Fruit fly (Drosophila melanogaster) whole organism, embryonic: ENCODE data around the gene Nf-YA.

Source experiments
- Atf-2 ChIP-seq: fragments of 200-800 bp; sonication (Bioruptor generic); optimal IDR thresholded peaks from 2 replicates; lab custom pipeline; 2016; ENCODE audit warnings: missing biosample characterization, missing genetic modification characterization
- Bdp1 ChIP-seq: fragments of 200-800 bp; sonication (Bioruptor generic); optimal IDR thresholded peaks from 3 replicates; lab custom pipeline; 2016; ENCODE audit warnings: missing biosample characterization, missing genetic modification characterization
- CG10147 ChIP-seq: fragments of 200-800 bp; sonication (Bioruptor generic); optimal IDR thresholded peaks from 2 replicates; lab custom pipeline; 2019; ENCODE audit warnings: missing biosample characterization, mild to moderate bottlenecking, missing genetic modification characterization, moderate library complexity
- CG11560 ChIP-seq: fragments of 200-800 bp; sonication (Bioruptor generic); IDR thresholded peaks from 3 replicates; pipeline ENCODE4 v1.3.6; 2022; ENCODE audit warnings: missing biosample characterization, missing genetic modification characterization
- CG12155 ChIP-seq: fragments of 200-800 bp; sonication (Bioruptor generic); optimal IDR thresholded peaks from 3 replicates; lab custom pipeline; 2016; ENCODE audit warnings: missing biosample characterization, missing genetic modification characterization
- CG1233 ChIP-seq: fragments of 200-800 bp; sonication (Bioruptor generic); optimal IDR thresholded peaks from 4 replicates; lab custom pipeline; 2018; ENCODE audit warnings: missing biosample characterization, mild to moderate bottlenecking, missing genetic modification characterization
- CG14710 ChIP-seq: fragments of 200-800 bp; sonication (Bioruptor generic); optimal IDR thresholded peaks from 3 replicates; lab custom pipeline; 2019; ENCODE audit warnings: missing biosample characterization, mild to moderate bottlenecking, missing genetic modification characterization, moderate library complexity
- CG1602 ChIP-seq: fragments of 200-800 bp; sonication (Bioruptor generic); optimal IDR thresholded peaks from 3 replicates; lab custom pipeline; 2016; ENCODE audit warnings: missing biosample characterization, missing genetic modification characterization
- CG1647 ChIP-seq: fragments of 200-800 bp; sonication (Bioruptor generic); optimal IDR thresholded peaks from 3 replicates; lab custom pipeline; 2016; ENCODE audit warnings: missing biosample characterization, missing genetic modification characterization
- CG17359 ChIP-seq: fragments of 200-800 bp; sonication (Bioruptor generic); optimal IDR thresholded peaks from 3 replicates; lab custom pipeline; 2018; ENCODE audit warnings: missing biosample characterization, mild to moderate bottlenecking, missing genetic modification characterization, moderate library complexity
- CG17612 ChIP-seq: fragments of 200-800 bp; sonication (Bioruptor generic); IDR thresholded peaks from 2 replicates; pipeline ENCODE4 v1.3.6; 2022; ENCODE audit warnings: missing biosample characterization, missing genetic modification characterization
- CG18619 ChIP-seq: fragments of 200-800 bp; sonication (Bioruptor generic); optimal IDR thresholded peaks from 3 replicates; lab custom pipeline; 2017; ENCODE audit warnings: missing biosample characterization, mild to moderate bottlenecking, missing genetic modification characterization
- CG2202 ChIP-seq: fragments of 200-800 bp; sonication (Bioruptor generic); optimal IDR thresholded peaks from 2 replicates; lab custom pipeline; 2018; ENCODE audit warnings: missing biosample characterization, mild to moderate bottlenecking, missing genetic modification characterization
- CG31388 ChIP-seq: fragments of 200-800 bp; sonication (Bioruptor generic); optimal IDR thresholded peaks from 2 replicates; lab custom pipeline; 2016; ENCODE audit warnings: missing biosample characterization, missing genetic modification characterization
- CG3163 ChIP-seq: fragments of 200-800 bp; sonication (Bioruptor generic); optimal IDR thresholded peaks from 3 replicates; lab custom pipeline; 2016; ENCODE audit warnings: missing biosample characterization, missing genetic modification characterization
- CG32532 ChIP-seq: fragments of 200-800 bp; sonication (Bioruptor generic); IDR thresholded peaks from 2 replicates; pipeline ENCODE4 v1.3.6; 2022; ENCODE audit warnings: missing biosample characterization, missing genetic modification characterization
- CG6813 ChIP-seq: fragments of 200-800 bp; sonication (Bioruptor generic); optimal IDR thresholded peaks from 2 replicates; lab custom pipeline; 2017; ENCODE audit warnings: missing biosample characterization, missing genetic modification characterization, mild to moderate bottlenecking, moderate library complexity, missing genetic modification reagents
- CG6854 ChIP-seq: fragments of 200-800 bp; sonication (Bioruptor generic); optimal IDR thresholded peaks from 3 replicates; lab custom pipeline; 2017; ENCODE audit warnings: missing biosample characterization, mild to moderate bottlenecking, missing genetic modification characterization
- D ChIP-seq, 2 experiments: fragments of 200-800 bp in 1 of 2; fragments of >200 bp in 1 of 2; sonication (Bioruptor generic) in 1 of 2; optimal IDR thresholded peaks; 2 replicates in 1 of 2; 3 replicates in 1 of 2; lab custom pipeline; 2017; ENCODE audit warnings: mild to moderate bottlenecking in 1 of 2, missing biosample characterization in 1 of 2, missing genetic modification characterization in 1 of 2, missing genetic modification reagents in 1 of 2
- Eip74EF ChIP-seq, 2 experiments: fragments of 200-800 bp in 1 of 2; fragments of >200 bp in 1 of 2; sonication (Bioruptor generic) in 1 of 2; optimal IDR thresholded peaks; 2 replicates each; lab custom pipeline; 2017 to 2019; ENCODE audit warnings: missing biosample characterization in 2 of 2, missing genetic modification characterization in 2 of 2, mild to moderate bottlenecking in 1 of 2, moderate library complexity in 1 of 2
- Ets65A ChIP-seq: fragments of 200-800 bp; sonication (Bioruptor generic); peaks from one replicate; lab custom pipeline; 2016; ENCODE audit warnings: missing biosample characterization, missing genetic modification characterization
- Hmx ChIP-seq: fragments of 200-800 bp; sonication (Bioruptor generic); optimal IDR thresholded peaks from 2 replicates; lab custom pipeline; 2016; ENCODE audit warnings: missing biosample characterization, missing genetic modification characterization
- Mrtf ChIP-seq: fragments of 200-800 bp; sonication (Bioruptor generic); IDR thresholded peaks from 3 replicates; pipeline ENCODE4 v1.3.6; 2022; ENCODE audit warnings: missing biosample characterization, missing genetic modification characterization
- Ssrp ChIP-seq: fragments of 200-800 bp; sonication (Bioruptor generic); optimal IDR thresholded peaks from 2 replicates; lab custom pipeline; 2018; ENCODE audit warnings: missing biosample characterization, mild to moderate bottlenecking, missing genetic modification characterization, moderate library complexity
- Taf1 ChIP-seq: fragments of 200-800 bp; sonication (Bioruptor generic); IDR thresholded peaks from 2 replicates; pipeline ENCODE4 v1.3.6; 2022; ENCODE audit warnings: missing biosample characterization, missing genetic modification characterization
- Trl ChIP-seq, 3 experiments: fragments of >200 bp in 2 of 3; fragments of 200-800 bp in 1 of 3; sonication (Bioruptor generic) in 1 of 3; optimal IDR thresholded peaks; 2 replicates in 1 of 3; 3 replicates in 2 of 3; lab custom pipeline; 2016 to 2017; ENCODE audit warnings: missing biosample characterization in 1 of 3, missing genetic modification characterization in 1 of 3
- amos ChIP-seq: fragments of 200-800 bp; sonication (Bioruptor generic); IDR thresholded peaks from 2 replicates; pipeline ENCODE4 v1.3.6; 2022; ENCODE audit warnings: missing biosample characterization, missing genetic modification characterization; ENCODE audit not compliant: partially characterized antibody
- br ChIP-seq: fragments of >200 bp; optimal IDR thresholded peaks from 2 replicates; lab custom pipeline; 2017
- chif ChIP-seq, 2 experiments: fragments of 200-800 bp; sonication (Bioruptor generic); optimal IDR thresholded peaks; 3 replicates each; lab custom pipeline; 2016; ENCODE audit warnings: missing biosample characterization in 2 of 2, missing genetic modification characterization in 2 of 2
- chinmo ChIP-seq: fragments of 200-800 bp; sonication (Bioruptor generic); IDR thresholded peaks from 4 replicates; pipeline ENCODE4 v1.3.6; 2022; ENCODE audit warnings: missing biosample characterization, missing genetic modification characterization; ENCODE audit not compliant: partially characterized antibody
- chm ChIP-seq: fragments of 200-800 bp; sonication (Bioruptor generic); IDR thresholded peaks from 2 replicates; pipeline ENCODE4 v1.3.6; 2022; ENCODE audit warnings: missing biosample characterization, missing genetic modification characterization
- crp ChIP-seq, 2 experiments: fragments of 200-800 bp; sonication (Bioruptor generic); optimal IDR thresholded peaks; 2 replicates in 1 of 2; 3 replicates in 1 of 2; lab custom pipeline; 2017; ENCODE audit warnings: missing biosample characterization in 2 of 2, missing genetic modification characterization in 2 of 2, mild to moderate bottlenecking in 1 of 2, moderate library complexity in 1 of 2
- disco-r ChIP-seq: fragments of 200-800 bp; sonication (Bioruptor generic); optimal IDR thresholded peaks from 2 replicates; lab custom pipeline; 2016; ENCODE audit warnings: missing biosample characterization, missing genetic modification characterization
- dm ChIP-seq: fragments of 200-800 bp; sonication (Bioruptor generic); optimal IDR thresholded peaks from 3 replicates; lab custom pipeline; 2016; ENCODE audit warnings: missing biosample characterization, missing genetic modification characterization
- exex ChIP-seq: fragments of 200-800 bp; sonication (Bioruptor generic); optimal IDR thresholded peaks from 4 replicates; lab custom pipeline; 2018; ENCODE audit warnings: missing biosample characterization, mild to moderate bottlenecking, missing genetic modification characterization, moderate library complexity
- fd3F ChIP-seq: fragments of 200-800 bp; sonication (Bioruptor generic); optimal IDR thresholded peaks from 2 replicates; lab custom pipeline; 2018; ENCODE audit warnings: missing biosample characterization, mild to moderate bottlenecking, missing genetic modification characterization, moderate library complexity
- knrl ChIP-seq: fragments of 200-800 bp; sonication (Bioruptor generic); IDR thresholded peaks from 3 replicates; pipeline ENCODE4 v1.3.6; 2022; ENCODE audit warnings: missing biosample characterization, missing genetic modification characterization; ENCODE audit not compliant: partially characterized antibody
- mld ChIP-seq: fragments of 200-800 bp; sonication (Bioruptor generic); IDR thresholded peaks from 3 replicates; pipeline ENCODE4 v1.3.6; 2022; ENCODE audit warnings: missing biosample characterization, missing genetic modification characterization; ENCODE audit not compliant: partially characterized antibody
- nau ChIP-seq: fragments of 200-800 bp; sonication (Bioruptor generic); optimal IDR thresholded peaks from 3 replicates; lab custom pipeline; 2017; ENCODE audit warnings: missing biosample characterization, mild to moderate bottlenecking, missing genetic modification characterization, missing genetic modification reagents
- run ChIP-seq: fragments of 200-800 bp; sonication (Bioruptor generic); optimal IDR thresholded peaks from 3 replicates; lab custom pipeline; 2018; ENCODE audit warnings: missing biosample characterization, mild to moderate bottlenecking, missing genetic modification characterization
- salm ChIP-seq: fragments of 200-800 bp; sonication (Bioruptor generic); optimal IDR thresholded peaks from 2 replicates; lab custom pipeline; 2018; ENCODE audit warnings: missing biosample characterization, mild to moderate bottlenecking, missing genetic modification characterization
- sima ChIP-seq: fragments of 200-800 bp; sonication (Bioruptor generic); optimal IDR thresholded peaks from 2 replicates; lab custom pipeline; 2016; ENCODE audit warnings: missing biosample characterization, missing genetic modification characterization
- sr ChIP-seq: fragments of 200-800 bp; sonication (Bioruptor generic); IDR thresholded peaks from 3 replicates; pipeline ENCODE4 v1.3.6; 2022; ENCODE audit warnings: missing biosample characterization, missing genetic modification characterization
- unpg ChIP-seq: fragments of 200-800 bp; sonication (Bioruptor generic); optimal IDR thresholded peaks from 3 replicates; lab custom pipeline; 2018; ENCODE audit warnings: missing biosample characterization, mild to moderate bottlenecking, missing genetic modification characterization, moderate library complexity
- vfl ChIP-seq: fragments of 200-800 bp; sonication (Bioruptor generic); optimal IDR thresholded peaks from 2 replicates; lab custom pipeline; 2016; ENCODE audit warnings: missing biosample characterization, missing genetic modification characterization
- wek ChIP-seq: fragments of 200-800 bp; sonication (Bioruptor generic); optimal IDR thresholded peaks from 3 replicates; lab custom pipeline; 2018; ENCODE audit warnings: missing biosample characterization, mild to moderate bottlenecking, missing genetic modification characterization, moderate library complexity
- zen2 ChIP-seq: fragments of 200-800 bp; sonication (Bioruptor generic); IDR thresholded peaks from 3 replicates; pipeline ENCODE4 v1.3.6; 2022; ENCODE audit warnings: missing biosample characterization, missing genetic modification characterization; ENCODE audit not compliant: partially characterized antibody

The Nf-YA gene

DNA sequence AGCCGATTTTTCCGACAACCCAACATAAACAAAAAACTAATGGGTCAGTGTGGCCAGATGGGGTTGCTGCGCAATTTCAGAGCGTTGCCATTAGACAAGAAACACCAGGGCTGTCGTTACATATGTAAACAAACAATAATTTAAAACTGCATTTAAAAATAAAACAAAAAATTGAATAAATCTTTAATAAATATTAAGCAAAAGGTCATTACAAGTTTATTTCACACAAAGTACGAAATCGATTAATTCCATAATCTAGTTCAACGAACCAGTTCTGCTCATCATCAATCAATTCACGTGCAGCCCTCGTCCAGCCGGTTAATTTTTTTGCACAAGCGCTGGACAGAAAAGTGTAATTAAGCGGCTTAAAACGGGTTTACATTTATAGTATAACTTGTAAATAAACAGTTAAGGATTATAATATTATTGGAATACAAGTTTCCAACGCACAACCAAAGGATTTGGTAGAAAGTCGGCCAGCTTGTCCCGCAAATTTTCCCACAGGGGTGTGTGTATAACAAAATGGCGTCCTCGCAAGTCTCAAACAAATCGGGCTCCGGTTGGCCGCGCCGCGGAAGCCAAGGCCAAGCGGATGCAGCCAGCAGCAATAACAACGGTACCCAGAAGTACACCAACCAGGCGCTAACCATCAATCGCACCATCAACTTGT lies 31.2 kb downstream of the Nf-YA start, which contains the start of the genes CG4022 and Cpsf5 (continued):
- TF ChIP-seq chinmo (GFP tag; lab: Robert Waterston, UW) = 0 out of 4 replicates have a peak, but pooled peaks have one; percentile 26
- no peak for TF ChIP-seq CG6854 (GFP tag; lab: Kevin White, UChicago)
- peak; percentile 74 for TF ChIP-seq CG17359 (tag; lab: Kevin White, UChicago)
- TF ChIP-seq dm = peak; percentile 30
- TF ChIP-seq sima (GFP tag; lab: Kevin White, UChicago) = no peak
- no peak for TF ChIP-seq CG6813 (GFP tag; lab: Kevin White, UChicago)
- TF ChIP-seq Trl (optimal IDR thresholded peaks at IDR 0.05; lab: Kevin White, UChicago) = no peak
- TF ChIP-seq Trl (GFP tag; optimal IDR thresholded peaks at IDR 0.05; lab: Kevin White, UChicago) = peak; percentile 57
- TF ChIP-seq Eip74EF (GFP tag; optimal IDR thresholded peaks at IDR 0.05; lab: Kevin White, UChicago) = peak in 1 of 2 experiments; percentile 36
- TF ChIP-seq chm (GFP tag; lab: Robert Waterston, UW) = peak; percentile 50; the same call in 1 of the 2 replicates
- peak; percentile 42 for TF ChIP-seq CG1233 (GFP tag; lab: Kevin White, UChicago)
- TF ChIP-seq CG17612 (GFP tag; lab: Robert Waterston, UW) = no peak
- peak; percentile 90 for TF ChIP-seq CG14710 (tag; lab: Kevin White, UChicago)
- TF ChIP-seq CG2202 = peak; percentile 69
- TF ChIP-seq Hmx (GFP tag; lab: Kevin White, UChicago) = peak; percentile 44
- peak; percentile 71 for TF ChIP-seq CG10147 (GFP tag; lab: Kevin White, UChicago)
- TF ChIP-seq salm (tag; lab: Kevin White, UChicago) = peak; percentile 43
- TF ChIP-seq Bdp1 (GFP tag; lab: Kevin White, UChicago) = peak; percentile 67
- no peak; the same call in 2 of the 3 replicates for TF ChIP-seq zen2 (GFP tag; lab: Robert Waterston, UW)
- peak in 1 of 2 experiments; percentile 53 for TF ChIP-seq crp (GFP tag; optimal IDR thresholded peaks at IDR 0.05; lab: Kevin White, UChicago)
- peak; percentile 61 for TF ChIP-seq knrl
- TF ChIP-seq CG11560 (tag; lab: Robert Waterston, UW) = 0 out of 3 replicates have a peak, but pooled peaks have one; percentile 20
- no peak for TF ChIP-seq disco-r (GFP tag; lab: Kevin White, UChicago)
- peak; percentile 36 for TF ChIP-seq nau
- no peak for TF ChIP-seq mld (GFP tag; lab: Robert Waterston, UW)
- peak; percentile 77 for TF ChIP-seq exex (tag; lab: Kevin White, UChicago)
- peak; percentile 90 for TF ChIP-seq Ets65A (GFP tag; lab: Kevin White, UChicago)
- peak; percentile 91 for TF ChIP-seq CG32532
- TF ChIP-seq D (optimal IDR thresholded peaks at IDR 0.05; lab: Kevin White, UChicago) = no peak
- peak; percentile 75 for TF ChIP-seq D (GFP tag; optimal IDR thresholded peaks at IDR 0.05; lab: Kevin White, UChicago)
- peak; percentile 68 for TF ChIP-seq Taf1 (GFP tag; lab: Robert Waterston, UW)
- TF ChIP-seq amos = peak; percentile 48; the same call in 1 of the 2 replicates
- TF ChIP-seq CG1647 (GFP tag; lab: Kevin White, UChicago) = peak; percentile 53
- TF ChIP-seq CG3163 (GFP tag; lab: Kevin White, UChicago) = peak; percentile 18
- TF ChIP-seq CG12155 (GFP tag; lab: Kevin White, UChicago) = peak; percentile 82
- TF ChIP-seq sr = 0 out of 3 replicates have a peak, but pooled peaks have one; percentile 17
- no peak for TF ChIP-seq br
- TF ChIP-seq CG31388 (GFP tag; lab: Kevin White, UChicago) = peak; percentile 46
- peak; percentile 87 for TF ChIP-seq fd3F
- TF ChIP-seq Mrtf (GFP tag; lab: Robert Waterston, UW) = peak; percentile 40; the same call in 1 of the 3 replicates
- TF ChIP-seq run = peak; percentile 54
- TF ChIP-seq wek (GFP tag; lab: Kevin White, UChicago) = no peak
- TF ChIP-seq unpg (GFP tag; lab: Kevin White, UChicago) = peak; percentile 87
- peak; percentile 63 to 70 for TF ChIP-seq chif (GFP tag; optimal IDR thresholded peaks at IDR 0.05; lab: Kevin White, UChicago)
- peak; percentile 84 for TF ChIP-seq Ssrp (tag; lab: Kevin White, UChicago)
- peak; percentile 73 for TF ChIP-seq CG1602 (GFP tag; lab: Kevin White, UChicago)
- peak; percentile 54 for TF ChIP-seq vfl
- TF ChIP-seq CG18619 = peak; percentile 80
- no peak for TF ChIP-seq Atf-2 (GFP tag; lab: Kevin White, UChicago)
